Worm (Caenorhabditis elegans) whole organism, early embryonic: ENCODE results near the gene ZK512.7.

Experiments used
- hnd-1 ChIP-seq: sonication (generic microtip); optimal IDR thresholded peaks from 2 replicates; lab custom pipeline; 2016; ENCODE audit warnings: missing genetic modification characterization, missing compliant biosample characterization
- tbx-11 ChIP-seq: fragments of 200-800 bp; sonication (Bioruptor generic); IDR thresholded peaks from 2 replicates; pipeline ENCODE4 v1.3.6; 2022; ENCODE audit warnings: missing genetic modification characterization, missing compliant biosample characterization

DNA sequence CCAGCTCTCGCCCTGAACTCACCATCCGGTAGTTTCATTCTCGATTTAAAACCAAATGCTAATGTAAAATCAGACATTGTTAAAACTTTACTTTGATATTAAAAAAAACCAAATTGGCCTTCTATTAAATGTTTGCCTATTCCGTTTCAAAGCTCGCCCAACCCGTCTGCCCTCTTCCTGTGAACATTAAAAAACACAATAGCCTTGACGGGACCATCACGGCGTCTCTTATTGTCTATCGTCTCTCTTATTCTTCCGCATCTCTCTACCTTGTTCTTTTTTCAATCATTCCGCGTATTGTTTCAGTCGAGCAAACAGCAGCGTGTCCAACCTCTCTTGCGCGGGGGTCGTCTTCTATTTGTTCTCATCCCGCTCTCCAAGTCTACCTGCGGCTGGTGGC is 23.9 kb downstream of the ZK512.7 start, which contains the start of gene ZK512.1:
- TF ChIP-seq tbx-11 (GFP tag; lab: Robert Waterston, UW): no peak
- no peak for TF ChIP-seq hnd-1 (tag; lab: Kevin White, UChicago)
